Fruit fly (Drosophila melanogaster) Kc167 (cell line): Measurements from ENCODE around the gene boi.

Experiments
- Myc ChIP-seq: fragments of >200 bp; optimal IDR thresholded peaks from 2 replicates; lab custom pipeline; 2017; ENCODE audit warnings: missing external identifiers
- Sin3A ChIP-seq: fragments of >200 bp; optimal IDR thresholded peaks from 2 replicates; lab custom pipeline; 2018; ENCODE audit warnings: missing external identifiers
- h ChIP-seq: fragments of >200 bp; optimal IDR thresholded peaks from 3 replicates; lab custom pipeline; 2018; ENCODE audit warnings: missing external identifiers
- insv ChIP-seq: fragments of >200 bp; optimal IDR thresholded peaks from 3 replicates; lab custom pipeline; 2018; ENCODE audit warnings: missing external identifiers
- psq ChIP-seq: fragments of >200 bp; optimal IDR thresholded peaks from 2 replicates; lab custom pipeline; 2017; ENCODE audit warnings: missing external identifiers
- ttk ChIP-seq: sonication (Bioruptor generic); optimal IDR thresholded peaks from 2 replicates; lab custom pipeline; 2017; ENCODE audit warnings: missing external identifiers

boi gene

DNA sequence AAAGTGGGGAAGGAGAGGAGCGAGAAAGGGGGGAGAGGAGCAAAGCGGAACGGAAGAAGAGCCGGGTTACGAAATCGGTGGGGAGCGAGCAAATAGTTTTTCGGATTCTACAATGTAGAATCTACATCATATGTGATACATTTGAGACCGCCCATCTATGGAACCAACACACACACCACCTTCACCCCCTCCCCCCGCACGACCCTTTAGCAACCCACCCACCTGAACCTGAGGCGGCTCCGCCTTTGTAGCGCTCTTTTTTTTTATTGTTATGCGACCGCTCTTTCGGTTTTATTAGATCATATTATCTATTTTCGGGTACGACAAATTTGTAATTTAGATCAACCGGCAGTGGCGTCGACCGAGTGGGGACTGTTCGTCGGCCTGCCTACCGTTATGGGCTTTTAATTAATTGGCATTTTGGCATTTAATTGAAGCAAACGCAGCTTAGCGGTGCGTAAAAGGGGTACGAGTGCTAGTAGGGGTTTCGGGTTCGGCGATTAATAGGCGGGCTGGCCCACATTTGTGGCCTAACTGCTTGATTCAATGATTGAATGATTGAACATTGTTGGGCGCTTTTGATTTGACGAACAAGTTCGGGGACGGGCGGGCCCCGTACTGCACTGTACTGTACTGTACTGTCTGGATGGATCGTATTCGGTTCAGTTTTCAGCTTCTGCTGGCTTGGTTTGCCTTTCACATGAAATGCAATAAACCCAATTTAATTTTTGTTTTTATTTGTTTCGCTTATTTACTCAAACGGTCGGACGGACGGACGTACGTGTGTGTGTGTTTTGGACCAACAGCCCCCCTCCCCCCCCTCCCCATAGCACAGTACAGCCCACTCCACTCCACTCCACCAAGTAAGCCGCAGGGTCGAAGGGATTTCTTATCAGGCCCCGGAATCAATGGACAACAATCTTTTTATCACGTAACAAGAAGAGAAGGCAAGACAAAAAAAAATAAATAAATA, 8.1 kb downstream of the boi start:
- TF ChIP-seq Sin3A (lab: Kevin White, UChicago): no peak

dm6 chrX:2459843-2460242, 10.0 kb downstream of the boi start:
- TF ChIP-seq Myc (lab: Kevin White, UChicago): no peak

- TF ChIP-seq Myc (lab: Kevin White, UChicago): no peak
- no peak for TF ChIP-seq Sin3A (lab: Kevin White, UChicago)
- no peak for TF ChIP-seq ttk (lab: Kevin White, UChicago)
- TF ChIP-seq psq: no peak
- no peak for TF ChIP-seq h
- TF ChIP-seq insv (lab: Kevin White, UChicago): no peak
Measured at dm6 chrX:2457863-2458458, 11.9 kb downstream of the boi start.

DNA sequence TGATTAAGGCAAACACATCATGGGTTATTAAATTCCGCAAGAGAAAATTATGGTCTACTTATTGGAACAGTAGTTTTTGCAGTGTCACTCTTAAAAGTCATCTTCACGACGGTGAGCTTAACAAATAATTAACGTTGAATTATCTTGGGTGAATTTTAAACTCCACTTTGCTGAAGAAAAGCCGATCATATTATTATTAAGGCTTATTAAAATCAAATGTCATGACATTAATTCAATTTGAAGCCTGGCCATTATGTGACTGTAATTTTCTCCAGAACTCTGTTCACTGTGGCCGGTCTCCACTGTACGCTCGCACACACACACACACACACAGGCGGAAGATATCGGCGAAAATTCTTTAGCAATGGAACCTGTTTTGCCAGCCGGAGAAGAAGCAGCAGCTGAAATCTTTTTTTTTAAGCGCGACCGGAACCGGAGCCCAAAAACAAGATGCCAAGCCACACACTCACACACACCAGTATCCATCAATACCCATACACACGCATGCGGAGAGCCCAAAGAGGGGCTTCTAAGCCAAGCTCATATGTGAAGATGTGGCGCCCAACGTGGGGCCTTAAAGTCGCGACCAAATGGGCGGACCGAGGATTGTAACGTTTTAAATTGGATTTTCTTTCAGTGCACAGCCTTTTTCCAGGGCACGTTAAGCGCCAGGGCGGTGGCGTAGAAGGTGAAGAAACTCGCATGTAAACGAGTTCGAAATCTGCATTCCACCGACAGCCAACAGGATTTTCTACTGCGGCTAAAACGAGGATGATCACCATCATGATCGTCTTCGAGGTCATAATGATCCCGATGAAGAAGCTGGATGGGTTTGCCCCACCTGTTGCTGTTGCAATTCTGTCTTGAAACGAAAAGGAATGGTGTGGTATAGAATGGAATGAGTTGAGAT, 14.3 kb downstream of the boi start:
- no peak for TF ChIP-seq h
- TF ChIP-seq Myc (lab: Kevin White, UChicago): no peak
- no peak for TF ChIP-seq ttk (lab: Kevin White, UChicago)
- TF ChIP-seq psq: no peak
- no peak for TF ChIP-seq Sin3A (lab: Kevin White, UChicago)
- no peak for TF ChIP-seq insv (lab: Kevin White, UChicago)

dm6 chrX:2453772-2454171, 16.1 kb downstream of the boi start:
- TF ChIP-seq Myc (lab: Kevin White, UChicago) (no peak), Sin3A (lab: Kevin White, UChicago) (no peak), h (no peak), insv (lab: Kevin White, UChicago) (no peak), ttk (lab: Kevin White, UChicago) (no peak), psq (no peak)

dm6 chrX:2452734-2453133, 17.1 kb downstream of the boi start:
- TF ChIP-seq ttk (lab: Kevin White, UChicago) (no peak), h (no peak)

DNA sequence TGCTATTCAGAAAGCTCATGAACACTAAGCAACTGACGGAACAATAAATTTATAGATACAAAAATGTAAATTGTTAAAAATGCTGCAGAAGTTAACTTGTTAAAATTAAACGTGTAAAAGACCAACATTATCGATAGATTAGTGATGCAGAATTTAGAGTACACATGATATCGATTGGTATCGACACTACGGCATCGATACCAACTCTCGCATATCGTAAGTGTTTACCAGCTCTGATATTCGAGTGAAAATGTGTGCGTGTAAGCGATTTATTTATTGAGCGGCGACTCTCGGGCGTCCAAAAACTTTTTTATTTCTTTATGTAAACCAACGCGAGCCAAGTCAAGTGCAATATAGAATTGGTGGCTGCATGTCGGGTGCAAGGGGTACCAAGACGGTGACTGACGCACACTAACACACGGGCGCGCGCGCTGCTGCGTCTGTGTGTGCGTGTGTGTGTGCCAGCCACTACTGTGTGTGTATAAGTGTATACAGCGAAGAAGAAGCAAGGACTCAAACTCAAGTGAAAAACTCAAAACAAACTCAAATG, 22.0 kb downstream of the boi start, which contains the start of gene z:
z (plus strand) TSS at position 20 of the 550 bp plus-strand sequence.
- TF ChIP-seq psq (no peak), ttk (lab: Kevin White, UChicago) (no peak), insv (lab: Kevin White, UChicago) (no peak), Myc (lab: Kevin White, UChicago) (no peak), Sin3A (lab: Kevin White, UChicago) (no peak), h (no peak)

dm6 chrX:2443798-2444197, 26.0 kb downstream of the boi start, which contains the start of gene tko:
Gene tko, minus strand, starts transcription at chrX:2443976.
- no peak for TF ChIP-seq insv (lab: Kevin White, UChicago)
- TF ChIP-seq h: no peak
- TF ChIP-seq Myc (lab: Kevin White, UChicago): no peak
- TF ChIP-seq psq: no peak
- TF ChIP-seq ttk (lab: Kevin White, UChicago): no peak
- no peak for TF ChIP-seq Sin3A (lab: Kevin White, UChicago)

DNA sequence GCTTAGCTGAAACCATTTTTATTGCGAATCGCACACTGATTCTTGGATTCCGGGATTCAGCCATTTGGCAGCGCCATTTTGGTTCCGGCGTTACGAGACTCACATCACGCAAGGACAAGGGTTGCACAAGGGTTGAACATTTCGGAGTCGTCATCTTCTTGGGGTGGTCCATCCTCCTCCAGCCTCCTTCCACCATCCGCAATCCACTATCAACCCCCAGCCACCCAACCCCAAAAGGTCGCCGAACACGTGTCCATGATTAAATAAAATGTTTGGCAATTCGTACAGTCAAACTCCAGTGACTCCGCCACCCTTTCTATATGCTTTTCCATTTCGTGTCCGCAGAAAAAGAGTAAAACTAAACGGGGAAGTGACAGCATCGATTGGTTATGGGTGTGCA, 29.6 kb downstream of the boi start:
- TF ChIP-seq Myc (lab: Kevin White, UChicago) (no peak), ttk (lab: Kevin White, UChicago) (no peak), Sin3A (lab: Kevin White, UChicago) (no peak), psq (no peak), h (no peak), insv (lab: Kevin White, UChicago) (no peak)

DNA sequence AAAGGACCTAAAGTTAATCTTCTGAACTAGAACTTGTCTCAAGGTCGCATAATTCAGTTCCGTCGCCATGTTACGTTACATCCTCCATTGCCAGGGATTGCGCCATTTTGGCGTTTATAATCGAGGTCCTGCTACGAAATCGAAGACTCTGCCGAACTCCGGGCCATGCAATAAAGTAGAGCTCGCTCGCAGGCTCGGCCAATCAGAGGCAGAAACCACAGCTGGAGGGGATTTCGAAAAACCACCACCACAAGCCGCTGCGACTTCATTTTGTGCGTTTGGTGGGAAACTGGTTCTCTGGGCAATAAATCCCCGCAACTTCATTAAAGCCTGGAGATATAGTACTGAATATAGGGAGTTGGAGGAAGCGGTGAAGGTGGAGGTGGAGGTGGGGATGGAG, 34.9 kb downstream of the boi start:
- TF ChIP-seq psq (no peak), insv (lab: Kevin White, UChicago) (no peak), ttk (lab: Kevin White, UChicago) (no peak), Myc (lab: Kevin White, UChicago) (no peak), Sin3A (lab: Kevin White, UChicago) (no peak), h (no peak)

DNA sequence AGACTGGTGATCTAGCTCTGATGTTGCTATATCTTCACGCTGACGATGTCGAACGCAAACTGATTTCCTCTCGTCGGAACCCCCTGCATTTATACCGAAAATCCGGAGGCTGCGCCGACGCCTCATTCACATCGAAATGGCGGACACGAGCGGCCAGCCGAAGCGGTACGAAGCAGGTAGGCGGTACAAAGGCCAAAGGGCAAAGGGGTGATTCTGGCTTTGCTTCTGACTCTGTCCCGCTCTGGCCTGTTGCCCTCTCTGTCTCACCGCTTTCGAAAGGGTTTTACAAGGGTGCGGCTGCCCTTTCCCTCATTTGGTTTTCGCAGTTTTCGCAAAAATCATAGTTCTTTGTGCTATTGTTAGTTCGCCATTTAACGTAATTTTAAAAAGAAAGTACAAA, 40.9 kb downstream of the boi start, which contains the start of gene gt:
gt (minus strand) TSS at position 65 of the 400 bp plus-strand sequence.
- TF ChIP-seq ttk (lab: Kevin White, UChicago) (no peak), psq (no peak), Sin3A (lab: Kevin White, UChicago) (no peak), h (no peak), insv (lab: Kevin White, UChicago) (no peak)

DNA sequence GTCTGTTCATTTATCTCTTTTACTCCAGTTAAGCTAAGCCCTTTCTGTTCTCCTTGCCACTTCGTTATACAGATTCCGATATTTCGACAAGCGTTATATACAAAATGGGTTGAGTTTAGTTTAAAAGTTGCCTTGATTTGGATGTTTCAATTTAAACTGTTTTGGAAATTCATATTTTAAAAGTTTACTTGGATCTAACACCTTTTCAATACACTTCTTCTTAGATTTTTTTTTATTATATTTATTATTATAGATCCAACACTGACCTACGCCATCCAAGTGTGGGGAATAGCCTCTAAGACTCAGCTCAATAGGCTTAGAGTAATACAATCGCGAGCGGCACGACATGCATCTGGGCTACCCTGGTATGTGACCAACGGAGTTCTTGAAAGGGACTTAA, 44.1 kb downstream of the boi start, which contains the start of gene CG32797:
CG32797 (minus strand) TSS at position 101 of the 400 bp plus-strand sequence.
- no peak for TF ChIP-seq h
